Worm (Caenorhabditis elegans) whole organism, late embryonic: ENCODE results near the gene F28F5.4.

Experiments
- C08G9.2 ChIP-seq: sonication (generic microtip); optimal IDR thresholded peaks from 2 replicates; lab custom pipeline; 2016; ENCODE audit warnings: mild to moderate bottlenecking, missing genetic modification characterization, moderate library complexity, missing compliant biosample characterization
- C38D4.7 ChIP-seq: fragments of 200-800 bp; sonication (Bioruptor generic); optimal IDR thresholded peaks from 2 replicates; lab custom pipeline; 2018; ENCODE audit warnings: mild to moderate bottlenecking, missing genetic modification characterization, moderate library complexity, missing compliant biosample characterization
- F13H6.1 ChIP-seq: sonication (generic microtip); optimal IDR thresholded peaks from 2 replicates; lab custom pipeline; 2016; ENCODE audit warnings: missing genetic modification characterization, missing compliant biosample characterization
- K09A11.1 ChIP-seq: sonication (generic microtip); optimal IDR thresholded peaks from 2 replicates; lab custom pipeline; 2017; ENCODE audit warnings: antibody characterized with exemption, mild to moderate bottlenecking, missing genetic modification characterization, missing compliant biosample characterization; ENCODE audit not compliant: insufficient read depth
- Y22D7AL.16 ChIP-seq: sonication (generic microtip); optimal IDR thresholded peaks from 2 replicates; lab custom pipeline; 2016; ENCODE audit warnings: missing genetic modification characterization, missing compliant biosample characterization
- ama-1 ChIP-seq: fragments of 150-350 bp; optimal IDR thresholded peaks from 2 replicates; lab custom pipeline; 2014
- ceh-14 ChIP-seq: sonication (generic microtip); optimal IDR thresholded peaks from 2 replicates; lab custom pipeline; 2016; ENCODE audit warnings: missing genotype, missing genetic modification characterization, missing compliant biosample characterization
- ceh-18 ChIP-seq: sonication (generic microtip); optimal IDR thresholded peaks from 2 replicates; lab custom pipeline; 2016; ENCODE audit warnings: missing genetic modification characterization, missing compliant biosample characterization
- ceh-19 ChIP-seq: fragments of 200-800 bp; sonication (Bioruptor generic); optimal IDR thresholded peaks from 2 replicates; lab custom pipeline; 2018; ENCODE audit warnings: mild to moderate bottlenecking, missing genetic modification characterization, missing compliant biosample characterization
- ceh-2 ChIP-seq: sonication (generic microtip); optimal IDR thresholded peaks from 2 replicates; lab custom pipeline; 2016; ENCODE audit warnings: missing genotype, missing genetic modification characterization, missing compliant biosample characterization
- ceh-22 ChIP-seq: sonication (generic microtip); optimal IDR thresholded peaks from 2 replicates; lab custom pipeline; 2017; ENCODE audit warnings: missing biosample characterization, missing genetic modification characterization
- ceh-24 ChIP-seq: sonication (generic microtip); optimal IDR thresholded peaks from 2 replicates; lab custom pipeline; 2016; ENCODE audit warnings: mild to moderate bottlenecking, missing genetic modification characterization, missing compliant biosample characterization
- ceh-30 ChIP-seq: fragments of 150-350 bp; optimal IDR thresholded peaks from 2 replicates; lab custom pipeline; 2014; ENCODE audit warnings: missing biosample characterization, missing genetic modification characterization
- ceh-34 ChIP-seq: sonication (generic microtip); optimal IDR thresholded peaks from 2 replicates; lab custom pipeline; 2016; ENCODE audit warnings: mild to moderate bottlenecking, missing genetic modification characterization, missing compliant biosample characterization
- ceh-48 ChIP-seq: sonication (generic microtip); optimal IDR thresholded peaks from 2 replicates; lab custom pipeline; 2016; ENCODE audit warnings: missing genetic modification characterization, inconsistent platforms, missing compliant biosample characterization
- ceh-6 ChIP-seq: fragments of 200-800 bp; sonication (Bioruptor generic); optimal IDR thresholded peaks from 2 replicates; lab custom pipeline; 2018; ENCODE audit warnings: mild to moderate bottlenecking, missing genetic modification characterization, missing compliant biosample characterization
- dmd-4 ChIP-seq: sonication (generic microtip); optimal IDR thresholded peaks from 2 replicates; lab custom pipeline; 2016; ENCODE audit warnings: borderline replicate concordance, missing genetic modification characterization, missing compliant biosample characterization
- elt-2 ChIP-seq: sonication (generic microtip); optimal IDR thresholded peaks from 2 replicates; lab custom pipeline; 2016; ENCODE audit warnings: missing genetic modification reagents, missing genetic modification characterization, missing compliant biosample characterization
- elt-4 ChIP-seq: sonication (generic microtip); optimal IDR thresholded peaks from 2 replicates; lab custom pipeline; 2016; ENCODE audit warnings: missing genetic modification characterization, missing compliant biosample characterization
- ets-4 ChIP-seq: sonication (generic microtip); optimal IDR thresholded peaks from 2 replicates; lab custom pipeline; 2016; ENCODE audit warnings: missing genetic modification characterization, missing compliant biosample characterization
- eyg-1 ChIP-seq: sonication (generic microtip); optimal IDR thresholded peaks from 2 replicates; lab custom pipeline; 2016; ENCODE audit warnings: missing genotype, missing genetic modification characterization, missing compliant biosample characterization
- fax-1 ChIP-seq: sonication (generic microtip); optimal IDR thresholded peaks from 2 replicates; lab custom pipeline; 2016; ENCODE audit warnings: missing genotype, missing genetic modification characterization, missing compliant biosample characterization
- fkh-10 ChIP-seq: fragments of 150-350 bp; optimal IDR thresholded peaks from 2 replicates; lab custom pipeline; 2014; ENCODE audit warnings: missing biosample characterization, missing genetic modification reagents, missing genetic modification characterization
- fkh-6 ChIP-seq: sonication (generic microtip); optimal IDR thresholded peaks from 2 replicates; lab custom pipeline; 2016; ENCODE audit warnings: missing genetic modification characterization, missing compliant biosample characterization
- gmeb-2 ChIP-seq: sonication (generic microtip); optimal IDR thresholded peaks from 2 replicates; lab custom pipeline; 2016; ENCODE audit warnings: missing genetic modification characterization, inconsistent platforms, missing compliant biosample characterization
- hlh-30 ChIP-seq: sonication (generic microtip); optimal IDR thresholded peaks from 2 replicates; lab custom pipeline; 2017; ENCODE audit warnings: antibody characterized with exemption, missing genetic modification characterization, missing compliant biosample characterization; ENCODE audit not compliant: insufficient read depth
- hlh-6 ChIP-seq: sonication (generic microtip); optimal IDR thresholded peaks from 2 replicates; lab custom pipeline; 2016; ENCODE audit warnings: missing genotype, missing genetic modification characterization, missing compliant biosample characterization
- lim-6 ChIP-seq: sonication (generic microtip); optimal IDR thresholded peaks from 2 replicates; lab custom pipeline; 2016; ENCODE audit warnings: missing genetic modification characterization, missing compliant biosample characterization
- madf-2 ChIP-seq: sonication (generic microtip); optimal IDR thresholded peaks from 2 replicates; lab custom pipeline; 2017; ENCODE audit warnings: missing genetic modification characterization, missing compliant biosample characterization
- nhr-11 ChIP-seq: fragments of 150-350 bp; optimal IDR thresholded peaks from 2 replicates; lab custom pipeline; 2014; ENCODE audit warnings: missing biosample characterization, missing genetic modification characterization
- nhr-232 ChIP-seq: sonication (generic microtip); optimal IDR thresholded peaks from 2 replicates; lab custom pipeline; 2016; ENCODE audit warnings: missing genetic modification characterization, missing compliant biosample characterization
- npax-4 ChIP-seq: sonication (generic microtip); optimal IDR thresholded peaks from 2 replicates; lab custom pipeline; 2016; ENCODE audit warnings: missing genetic modification characterization, missing compliant biosample characterization
- odd-2 ChIP-seq: sonication (generic microtip); optimal IDR thresholded peaks from 2 replicates; lab custom pipeline; 2017; ENCODE audit warnings: antibody characterized with exemption, mild to moderate bottlenecking, missing genetic modification characterization, missing compliant biosample characterization
- pag-3 ChIP-seq: sonication (generic microtip); optimal IDR thresholded peaks from 2 replicates; lab custom pipeline; 2016; ENCODE audit warnings: missing compliant biosample characterization, missing genetic modification characterization, borderline replicate concordance
- pat-9 ChIP-seq: fragments of 200-800 bp; sonication (Bioruptor generic); optimal IDR thresholded peaks from 2 replicates; lab custom pipeline; 2018; ENCODE audit warnings: mild to moderate bottlenecking, missing genetic modification characterization, moderate library complexity, missing compliant biosample characterization
- pax-1 ChIP-seq: fragments of 150-350 bp; optimal IDR thresholded peaks from 2 replicates; lab custom pipeline; 2014; ENCODE audit warnings: missing biosample characterization, missing genetic modification characterization
- pqm-1 ChIP-seq: sonication (generic microtip); optimal IDR thresholded peaks from 2 replicates; lab custom pipeline; 2016; ENCODE audit warnings: missing genetic modification characterization, missing compliant biosample characterization
- pros-1 ChIP-seq: fragments of 150-350 bp; optimal IDR thresholded peaks from 2 replicates; lab custom pipeline; 2014; ENCODE audit warnings: missing biosample characterization, missing genetic modification reagents, missing genetic modification characterization
- ref-2 ChIP-seq: sonication (generic microtip); optimal IDR thresholded peaks from 2 replicates; lab custom pipeline; 2016; ENCODE audit warnings: missing genetic modification characterization, missing compliant biosample characterization
- rnt-1 ChIP-seq: sonication (generic microtip); optimal IDR thresholded peaks from 2 replicates; lab custom pipeline; 2016; ENCODE audit warnings: missing genetic modification characterization, missing compliant biosample characterization
- sox-4 ChIP-seq: sonication (generic microtip); optimal IDR thresholded peaks from 2 replicates; lab custom pipeline; 2017; ENCODE audit warnings: mild to moderate bottlenecking, missing genetic modification characterization, inconsistent platforms, missing compliant biosample characterization
- syd-9 ChIP-seq: sonication (generic microtip); optimal IDR thresholded peaks from 2 replicates; lab custom pipeline; 2016; ENCODE audit warnings: mild to moderate bottlenecking, missing genetic modification characterization, moderate library complexity, missing compliant biosample characterization
- ttx-3 ChIP-seq: sonication (generic microtip); optimal IDR thresholded peaks from 2 replicates; lab custom pipeline; 2016; ENCODE audit warnings: missing genetic modification reagents, missing genetic modification characterization, missing compliant biosample characterization
- unc-55 ChIP-seq: sonication (generic microtip); optimal IDR thresholded peaks from 2 replicates; lab custom pipeline; 2017; ENCODE audit warnings: missing biosample characterization, missing genetic modification reagents, missing genetic modification characterization
- unc-86 ChIP-seq: sonication (generic microtip); optimal IDR thresholded peaks from 2 replicates; lab custom pipeline; 2016; ENCODE audit warnings: missing genetic modification characterization, missing compliant biosample characterization
- ztf-16 ChIP-seq: sonication (generic microtip); optimal IDR thresholded peaks from 2 replicates; lab custom pipeline; 2017; ENCODE audit warnings: missing genetic modification characterization, missing compliant biosample characterization

Gene F28F5.4

ce11 chrIII:6820343-6820985, 3.6 kb upstream of the F28F5.4 start, which contains the start of gene ten-1:
TSS of gene ten-1 (plus strand) at chrIII:6820935.
- TF ChIP-seq unc-86 (tag; lab: Kevin White, UChicago) (no peak), fkh-10 (GFP tag; lab: Kevin White, UChicago) (no peak), pag-3 (no peak), unc-55 (peak; percentile 69), ztf-16 (no peak), pqm-1 (tag; lab: Kevin White, UChicago) (no peak), elt-4 (no peak)

ce11 chrIII:6819322-6819901, 2.6 kb upstream of the F28F5.4 start, which contains the start of gene F28F5.6:
TSS of gene F28F5.6 (minus strand) at chrIII:6819372.
- TF ChIP-seq nhr-232 (tag; lab: Kevin White, UChicago) = no peak
- TF ChIP-seq elt-2 (tag; lab: Kevin White, UChicago) = peak; percentile 68
- TF ChIP-seq ref-2 (tag; lab: Kevin White, UChicago) = no peak
- TF ChIP-seq Y22D7AL.16 (tag; lab: Kevin White, UChicago) = no peak
- TF ChIP-seq sox-4 (tag; lab: Kevin White, UChicago) = no peak
- TF ChIP-seq ceh-24 (tag; lab: Kevin White, UChicago) = no peak
- no peak for TF ChIP-seq hlh-6 (tag; lab: Kevin White, UChicago)

- no peak for TF ChIP-seq madf-2
- no peak for TF ChIP-seq ceh-48
- no peak for TF ChIP-seq C38D4.7 (GFP tag; lab: Kevin White, UChicago)
- no peak for TF ChIP-seq pros-1 (tag; lab: Kevin White, UChicago)
- no peak for TF ChIP-seq ceh-14
- TF ChIP-seq npax-4 (tag; lab: Kevin White, UChicago) = no peak
- TF ChIP-seq ceh-19 (GFP tag; lab: Kevin White, UChicago) = no peak
- no peak for TF ChIP-seq ceh-2
Measured at ce11 chrIII:6818037-6818436, 1.2 kb upstream of the F28F5.4 start.

ce11 chrIII:6805397-6805796, 11.4 kb downstream of the F28F5.4 start:
- no peak for TF ChIP-seq lim-6 (tag; lab: Kevin White, UChicago)
- no peak for TF ChIP-seq Y22D7AL.16 (tag; lab: Kevin White, UChicago)
- TF ChIP-seq unc-86 (tag; lab: Kevin White, UChicago) = peak; percentile 65
- TF ChIP-seq F13H6.1 (tag; lab: Kevin White, UChicago) = no peak
- peak; percentile 35 for TF ChIP-seq ttx-3 (tag; lab: Kevin White, UChicago)
- peak; percentile 24 for TF ChIP-seq rnt-1 (tag; lab: Kevin White, UChicago)
- TF ChIP-seq syd-9 (tag; lab: Kevin White, UChicago) = no peak
- peak; percentile 41 for TF ChIP-seq ceh-6 (GFP tag; lab: Kevin White, UChicago)
- TF ChIP-seq elt-2 (tag; lab: Kevin White, UChicago) = peak; percentile 47
- no peak for TF ChIP-seq odd-2 (tag; lab: Kevin White, UChicago)
- peak; percentile 35 for TF ChIP-seq dmd-4
- TF ChIP-seq ceh-2 = no peak
- TF ChIP-seq ceh-22 (tag; lab: Kevin White, UChicago) = no peak
- TF ChIP-seq gmeb-2 (tag; lab: Kevin White, UChicago) = peak; percentile 44
- TF ChIP-seq K09A11.1 (tag; lab: Kevin White, UChicago) = peak; percentile 58
- peak; percentile 7 for TF ChIP-seq ceh-34
- TF ChIP-seq fkh-10 (GFP tag; lab: Kevin White, UChicago) = no peak
- TF ChIP-seq eyg-1 (tag; lab: Kevin White, UChicago) = no peak
- peak; percentile 4 for TF ChIP-seq fax-1
- peak; percentile 34 for TF ChIP-seq C08G9.2 (tag; lab: Kevin White, UChicago)
- TF ChIP-seq ceh-18 = peak; percentile 26
- TF ChIP-seq hlh-30 (tag; lab: Kevin White, UChicago) = no peak
- no peak for TF ChIP-seq pag-3
- peak; percentile 15 for TF ChIP-seq ref-2 (tag; lab: Kevin White, UChicago)
- no peak for TF ChIP-seq nhr-11 (tag; lab: Kevin White, UChicago)
- no peak for TF ChIP-seq ceh-30 (tag; lab: Kevin White, UChicago)
- peak; percentile 13 for TF ChIP-seq madf-2
- TF ChIP-seq ama-1 (lab: Kevin White, UChicago) = no peak
- no peak for TF ChIP-seq elt-4
- TF ChIP-seq pat-9 (tag; lab: Kevin White, UChicago) = no peak
- TF ChIP-seq ets-4 (tag; lab: Kevin White, UChicago) = no peak
- no peak for TF ChIP-seq fkh-6 (tag; lab: Kevin White, UChicago)
- TF ChIP-seq pax-1 = no peak
- no peak for TF ChIP-seq hlh-6 (tag; lab: Kevin White, UChicago)
